Fruit fly (Drosophila melanogaster) whole organism, prepupa: ENCODE measurements around the gene Saf-B.

Experiments
- Blimp-1 ChIP-seq: fragments of 200-800 bp; sonication (Bioruptor generic); optimal IDR thresholded peaks from 3 replicates; lab custom pipeline; 2017; ENCODE audit warnings: missing biosample characterization, missing genetic modification characterization, mild to moderate bottlenecking, moderate library complexity, missing genetic modification reagents
- CG10631 ChIP-seq: fragments of 200-800 bp; sonication (Bioruptor generic); optimal IDR thresholded peaks from 2 replicates; lab custom pipeline; 2016; ENCODE audit warnings: missing biosample characterization, missing genetic modification characterization
- CG10669 ChIP-seq: fragments of 200-800 bp; sonication (Bioruptor generic); optimal IDR thresholded peaks from 3 replicates; lab custom pipeline; 2018; ENCODE audit warnings: missing biosample characterization, mild to moderate bottlenecking, missing genetic modification characterization, moderate library complexity
- CG11762 ChIP-seq: fragments of 200-800 bp; sonication (Bioruptor generic); optimal IDR thresholded peaks from 3 replicates; lab custom pipeline; 2016; ENCODE audit warnings: missing biosample characterization, missing genetic modification characterization; ENCODE audit not compliant: insufficient read depth
- CG15336 ChIP-seq: fragments of 200-800 bp; sonication (Bioruptor generic); IDR thresholded peaks from 2 replicates; pipeline ENCODE4 v1.3.6; 2022; ENCODE audit warnings: missing biosample characterization, missing genetic modification characterization
- CG1621 ChIP-seq: fragments of 200-800 bp; sonication (Bioruptor generic); optimal IDR thresholded peaks from 3 replicates; lab custom pipeline; 2018; ENCODE audit warnings: missing biosample characterization, mild to moderate bottlenecking, missing genetic modification characterization
- CG16779 ChIP-seq: fragments of 200-800 bp; sonication (Bioruptor generic); optimal IDR thresholded peaks from 3 replicates; lab custom pipeline; 2017; ENCODE audit warnings: missing biosample characterization, mild to moderate bottlenecking, missing genetic modification characterization
- CG3032 ChIP-seq: fragments of 200-800 bp; optimal IDR thresholded peaks from 2 replicates; lab custom pipeline; 2019; ENCODE audit warnings: missing biosample characterization, mild to moderate bottlenecking, missing genetic modification characterization, moderate library complexity
- CG31627 ChIP-seq: fragments of 200-800 bp; sonication (Bioruptor generic); optimal IDR thresholded peaks from 3 replicates; lab custom pipeline; 2016; ENCODE audit warnings: missing biosample characterization, missing genetic modification characterization
- CG32006 ChIP-seq: fragments of 200-800 bp; sonication (Bioruptor generic); optimal IDR thresholded peaks from 3 replicates; lab custom pipeline; 2017; ENCODE audit warnings: missing biosample characterization, mild to moderate bottlenecking, missing genetic modification characterization
- CG3919 ChIP-seq: fragments of 200-800 bp; sonication (Bioruptor generic); optimal IDR thresholded peaks from 3 replicates; lab custom pipeline; 2016; ENCODE audit warnings: missing biosample characterization, missing genetic modification characterization
- CG6163 ChIP-seq: fragments of 200-800 bp; sonication (Bioruptor generic); IDR thresholded peaks from 3 replicates; pipeline ENCODE4 v1.3.6; 2022; ENCODE audit warnings: missing biosample characterization, missing genetic modification characterization
- CG6276 ChIP-seq: fragments of 200-800 bp; sonication (Bioruptor generic); optimal IDR thresholded peaks from 2 replicates; lab custom pipeline; 2017; ENCODE audit warnings: missing biosample characterization, mild to moderate bottlenecking, missing genetic modification characterization
- CG6854 ChIP-seq: fragments of 200-800 bp; sonication (Bioruptor generic); optimal IDR thresholded peaks from 2 replicates; lab custom pipeline; 2017; ENCODE audit warnings: missing biosample characterization, mild to moderate bottlenecking, missing genetic modification characterization
- CG8119 ChIP-seq: fragments of 200-800 bp; sonication (Bioruptor generic); IDR thresholded peaks from 3 replicates; pipeline ENCODE4 v1.3.6; 2022; ENCODE audit warnings: missing biosample characterization, missing genetic modification characterization
- CG8319 ChIP-seq: fragments of 200-800 bp; sonication (Bioruptor generic); optimal IDR thresholded peaks from 3 replicates; lab custom pipeline; 2016; ENCODE audit warnings: missing biosample characterization, missing genetic modification characterization
- CG8632 ChIP-seq: fragments of 200-800 bp; sonication (Bioruptor generic); optimal IDR thresholded peaks from 3 replicates; lab custom pipeline; 2016; ENCODE audit warnings: missing biosample characterization, missing genetic modification characterization
- Eip75B ChIP-seq: fragments of 200-800 bp; sonication (Bioruptor generic); optimal IDR thresholded peaks from 3 replicates; lab custom pipeline; 2016; ENCODE audit warnings: missing biosample characterization, missing genetic modification characterization
- Eip78C ChIP-seq: fragments of 200-800 bp; sonication (Bioruptor generic); peaks from one replicate; lab custom pipeline; 2016; ENCODE audit warnings: missing biosample characterization, missing genetic modification characterization
- Eip93F ChIP-seq: fragments of 200-800 bp; sonication (Bioruptor generic); optimal IDR thresholded peaks from 2 replicates; lab custom pipeline; 2016; ENCODE audit warnings: missing biosample characterization, mild to moderate bottlenecking, missing genetic modification characterization
- Gug ChIP-seq: fragments of 200-800 bp; sonication (Bioruptor generic); IDR thresholded peaks from 2 replicates; pipeline ENCODE4 v1.3.6; 2022; ENCODE audit warnings: missing biosample characterization, missing genetic modification characterization
- Hr38 ChIP-seq: sonication (Bioruptor generic); optimal IDR thresholded peaks from 2 replicates; lab custom pipeline; 2016; ENCODE audit warnings: missing biosample characterization, missing genetic modification characterization
- Hr39 ChIP-seq: fragments of 200-800 bp; sonication (Bioruptor generic); optimal IDR thresholded peaks from 2 replicates; lab custom pipeline; 2016; ENCODE audit warnings: missing biosample characterization, missing genetic modification characterization
- Hr4 ChIP-seq: fragments of 200-800 bp; sonication (Bioruptor generic); optimal IDR thresholded peaks from 3 replicates; lab custom pipeline; 2016; ENCODE audit warnings: missing biosample characterization, missing genetic modification characterization
- Lpt ChIP-seq: fragments of 200-800 bp; sonication (Bioruptor generic); optimal IDR thresholded peaks from 3 replicates; lab custom pipeline; 2016; ENCODE audit warnings: missing biosample characterization, missing genetic modification characterization
- Met ChIP-seq: fragments of 200-800 bp; sonication (Bioruptor generic); optimal IDR thresholded peaks from 3 replicates; lab custom pipeline; 2016; ENCODE audit warnings: missing biosample characterization, missing genetic modification characterization
- OdsH ChIP-seq: fragments of 200-800 bp; sonication (Bioruptor generic); optimal IDR thresholded peaks from 3 replicates; lab custom pipeline; 2016; ENCODE audit warnings: missing biosample characterization, missing genetic modification characterization
- Smox ChIP-seq: fragments of 200-800 bp; sonication (Bioruptor generic); optimal IDR thresholded peaks from 3 replicates; lab custom pipeline; 2016; ENCODE audit warnings: missing biosample characterization, missing genetic modification characterization
- Sox102F ChIP-seq: fragments of 200-800 bp; sonication (Bioruptor generic); optimal IDR thresholded peaks from 2 replicates; lab custom pipeline; 2016; ENCODE audit warnings: missing biosample characterization, mild to moderate bottlenecking, missing genetic modification characterization
- Sox14 ChIP-seq: fragments of 200-800 bp; sonication (Bioruptor generic); optimal IDR thresholded peaks from 3 replicates; lab custom pipeline; 2016; ENCODE audit warnings: missing biosample characterization, missing genetic modification characterization
- Sox15 ChIP-seq: fragments of 200-800 bp; sonication (Bioruptor generic); optimal IDR thresholded peaks from 3 replicates; lab custom pipeline; 2016; ENCODE audit warnings: missing biosample characterization, missing genetic modification characterization
- acj6 ChIP-seq: fragments of 200-800 bp; sonication (Bioruptor generic); optimal IDR thresholded peaks from 3 replicates; lab custom pipeline; 2016; ENCODE audit warnings: missing biosample characterization, missing genetic modification characterization
- cyc ChIP-seq: fragments of 200-800 bp; sonication (Bioruptor generic); optimal IDR thresholded peaks from 3 replicates; lab custom pipeline; 2016; ENCODE audit warnings: missing biosample characterization, missing genetic modification characterization
- dac ChIP-seq: fragments of 200-800 bp; sonication (Bioruptor generic); optimal IDR thresholded peaks from 2 replicates; lab custom pipeline; 2017; ENCODE audit warnings: missing biosample characterization, mild to moderate bottlenecking, missing genetic modification characterization
- esn ChIP-seq: fragments of 200-800 bp; sonication (Bioruptor generic); optimal IDR thresholded peaks from 2 replicates; lab custom pipeline; 2016; ENCODE audit warnings: missing biosample characterization, mild to moderate bottlenecking, missing genetic modification characterization, moderate library complexity
- fd59A ChIP-seq: fragments of 200-800 bp; sonication (Bioruptor generic); optimal IDR thresholded peaks from 2 replicates; lab custom pipeline; 2017; ENCODE audit warnings: missing biosample characterization, mild to moderate bottlenecking, missing genetic modification characterization, missing genetic modification reagents
- fd85E ChIP-seq: fragments of 200-800 bp; sonication (Bioruptor generic); optimal IDR thresholded peaks from 3 replicates; lab custom pipeline; 2016; ENCODE audit warnings: missing biosample characterization, missing genetic modification characterization
- fkh ChIP-seq: fragments of 200-800 bp; sonication (Bioruptor generic); optimal IDR thresholded peaks from 3 replicates; lab custom pipeline; 2017; ENCODE audit warnings: missing biosample characterization, mild to moderate bottlenecking, missing genetic modification characterization, moderate library complexity
- lz ChIP-seq: fragments of 200-800 bp; sonication (Bioruptor generic); optimal IDR thresholded peaks from 3 replicates; lab custom pipeline; 2016; ENCODE audit warnings: missing biosample characterization, missing genetic modification characterization
- pdm3 ChIP-seq: fragments of 200-800 bp; sonication (Bioruptor generic); optimal IDR thresholded peaks from 3 replicates; lab custom pipeline; 2016; ENCODE audit warnings: missing biosample characterization, missing genetic modification characterization
- spab ChIP-seq: fragments of 200-800 bp; sonication (Bioruptor generic); optimal IDR thresholded peaks from 2 replicates; lab custom pipeline; 2017; ENCODE audit warnings: missing biosample characterization, mild to moderate bottlenecking, missing genetic modification characterization, missing genetic modification reagents
- svp ChIP-seq: fragments of 200-800 bp; sonication (Bioruptor generic); peaks from one replicate; lab custom pipeline; 2016; ENCODE audit warnings: missing biosample characterization, missing genetic modification characterization
- topi ChIP-seq: fragments of 200-800 bp; sonication (Bioruptor generic); optimal IDR thresholded peaks from 3 replicates; lab custom pipeline; 2016; ENCODE audit warnings: missing biosample characterization, missing genetic modification characterization
- vri ChIP-seq: fragments of 200-800 bp; sonication (Bioruptor generic); optimal IDR thresholded peaks from 3 replicates; lab custom pipeline; 2016; ENCODE audit warnings: missing biosample characterization, mild to moderate bottlenecking, missing genetic modification characterization

The Saf-B gene

DNA sequence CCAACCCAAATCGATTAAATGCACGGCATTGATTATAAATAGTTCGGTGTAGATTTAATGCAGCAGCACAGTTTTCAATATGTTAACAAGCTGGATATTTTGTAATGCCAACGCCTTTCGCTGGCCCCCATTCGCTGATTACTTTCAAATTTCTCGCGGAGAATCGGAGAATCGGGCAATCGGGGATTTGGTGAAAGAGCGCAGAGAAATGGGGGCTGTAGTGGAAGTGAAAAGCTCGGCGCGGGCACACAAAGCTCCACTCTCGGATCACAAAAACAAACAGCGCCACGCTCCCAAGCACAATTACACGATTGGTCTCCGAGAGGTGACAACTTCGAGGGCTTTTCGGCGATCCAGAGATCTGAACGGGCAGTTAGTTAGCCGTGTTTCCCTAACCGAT lies 24.4 kb downstream of the Saf-B start, which contains the start of gene Esp:
Gene Esp (plus strand): TSS at position 301 of the 400 bp plus-strand sequence.
- TF ChIP-seq CG8119 (GFP tag; lab: Robert Waterston, UW), result no peak
- TF ChIP-seq fd85E, result no peak
- no peak for TF ChIP-seq CG1621 (tag; lab: Kevin White, UChicago)
- no peak for TF ChIP-seq CG15336 (GFP tag; lab: Robert Waterston, UW)
- no peak for TF ChIP-seq pdm3
- no peak for TF ChIP-seq Eip78C (GFP tag; lab: Kevin White, UChicago)
- TF ChIP-seq CG6163 (GFP tag; lab: Robert Waterston, UW), result no peak
- no peak for TF ChIP-seq Eip75B (GFP tag; lab: Kevin White, UChicago)
- TF ChIP-seq CG32006 (GFP tag; lab: Kevin White, UChicago), result no peak
- no peak for TF ChIP-seq fd59A (GFP tag; lab: Kevin White, UChicago)
- TF ChIP-seq acj6, result no peak
- TF ChIP-seq Sox102F (GFP tag; lab: Kevin White, UChicago), result no peak

DNA sequence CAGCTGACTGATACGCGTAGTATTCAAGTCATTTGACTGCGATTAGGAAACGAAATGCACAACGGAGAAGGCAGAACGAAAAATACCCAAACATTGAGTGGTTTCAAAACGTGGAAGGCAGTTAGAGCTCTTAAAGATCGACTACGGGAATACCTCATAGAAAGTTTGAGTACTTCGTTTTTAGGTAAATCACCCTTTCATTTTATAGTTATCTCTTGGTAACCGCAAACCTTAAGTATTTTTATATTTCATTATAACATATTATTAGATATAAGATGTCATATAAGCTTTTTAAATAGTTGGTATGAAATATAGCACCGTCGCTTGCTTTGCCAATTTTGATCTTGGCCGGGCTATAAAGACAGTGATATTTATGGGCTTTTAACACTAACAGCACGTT lies 27.9 kb downstream of the Saf-B start:
- TF ChIP-seq CG6276 (no peak), fd85E (no peak), Sox14 (GFP tag; lab: Kevin White, UChicago) (no peak), CG8119 (GFP tag; lab: Robert Waterston, UW) (no peak), Smox (no peak), CG1621 (tag; lab: Kevin White, UChicago) (no peak), topi (GFP tag; lab: Kevin White, UChicago) (no peak)
- TF ChIP-seq, all 60 proteins: peak for 0

- TF ChIP-seq Sox15 (GFP tag; lab: Kevin White, UChicago) (no peak), acj6 (no peak), cyc (no peak), svp (GFP tag; lab: Kevin White, UChicago) (no peak), fd85E (no peak), CG15336 (GFP tag; lab: Robert Waterston, UW) (no peak), Met (GFP tag; lab: Kevin White, UChicago) (no peak), Eip75B (GFP tag; lab: Kevin White, UChicago) (no peak), fd59A (GFP tag; lab: Kevin White, UChicago) (no peak), CG16779 (tag; lab: Kevin White, UChicago) (no peak), pdm3 (no peak), Lpt (GFP tag; lab: Kevin White, UChicago) (no peak), CG3032 (tag; lab: Kevin White, UChicago) (no peak), lz (GFP tag; lab: Kevin White, UChicago) (no peak)
These were observed 28.9 kb downstream of the Saf-B start for dm6 chr3R:24845952-24846848.

DNA sequence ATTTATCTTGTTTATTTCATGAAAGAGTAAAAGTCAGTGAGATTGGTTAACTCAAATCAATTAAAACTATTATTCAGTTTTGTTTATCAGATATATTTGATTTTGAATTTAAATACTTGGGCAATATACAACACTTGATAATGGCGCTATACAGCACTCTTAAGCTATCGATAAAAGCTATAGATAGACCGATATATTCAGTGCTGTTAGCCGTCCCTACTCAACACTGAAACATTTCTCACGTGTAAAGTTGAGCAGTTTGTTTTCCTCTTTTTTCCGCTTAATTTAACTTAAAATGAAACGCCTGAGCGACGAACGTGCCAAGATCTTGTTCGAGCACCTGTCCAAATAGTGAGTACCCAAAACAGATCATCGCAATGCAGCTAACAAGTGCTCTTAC lies 33.2 kb downstream of the Saf-B start, which contains the start of gene CG7006:
Gene CG7006 (plus strand): TSS at position 208 of the 400 bp plus-strand sequence.
- TF ChIP-seq Sox14 (GFP tag; lab: Kevin White, UChicago), result peak; percentile 39
- peak; percentile 63 for TF ChIP-seq Hr39 (GFP tag; lab: Kevin White, UChicago)
- peak; percentile 79 for TF ChIP-seq CG31627 (GFP tag; lab: Kevin White, UChicago)
- TF ChIP-seq OdsH, result no peak
- no peak for TF ChIP-seq CG10669
- TF ChIP-seq Hr4 (GFP tag; lab: Kevin White, UChicago), result no peak
- no peak for TF ChIP-seq CG8632 (GFP tag; lab: Kevin White, UChicago)
- TF ChIP-seq CG11762 (GFP tag; lab: Kevin White, UChicago), result no peak
- TF ChIP-seq Sox15 (GFP tag; lab: Kevin White, UChicago), result no peak
- TF ChIP-seq CG6163 (GFP tag; lab: Robert Waterston, UW), result no peak
- no peak for TF ChIP-seq Hr38 (GFP tag; lab: Kevin White, UChicago)
- TF ChIP-seq Gug (GFP tag; lab: Robert Waterston, UW), result no peak
- no peak for TF ChIP-seq Blimp-1 (GFP tag; lab: Kevin White, UChicago)
- no peak for TF ChIP-seq CG1621 (tag; lab: Kevin White, UChicago)
- no peak for TF ChIP-seq CG3919 (GFP tag; lab: Kevin White, UChicago)
- no peak for TF ChIP-seq Smox
- TF ChIP-seq vri (GFP tag; lab: Kevin White, UChicago), result no peak
- no peak for TF ChIP-seq spab
- no peak for TF ChIP-seq dac
- TF ChIP-seq acj6, result peak; percentile 41
- TF ChIP-seq CG6854, result no peak
- TF ChIP-seq fkh (GFP tag; lab: Kevin White, UChicago), result no peak
- peak; percentile 68 for TF ChIP-seq esn (GFP tag; lab: Kevin White, UChicago)
- TF ChIP-seq CG8319 (GFP tag; lab: Kevin White, UChicago), result no peak
- TF ChIP-seq topi (GFP tag; lab: Kevin White, UChicago), result peak; percentile 66
- peak; percentile 67 for TF ChIP-seq CG10631
- TF ChIP-seq Eip93F (GFP tag; lab: Kevin White, UChicago), result no peak
- no peak for TF ChIP-seq CG15336 (GFP tag; lab: Robert Waterston, UW)
